Fruit fly (Drosophila melanogaster) whole organism, embryonic: Measurements from ENCODE around the gene Arp6.

Experiments used
- Atf3 ChIP-seq: fragments of 200-800 bp; sonication (Bioruptor generic); optimal IDR thresholded peaks from 3 replicates; lab custom pipeline; 2016; ENCODE audit warnings: missing biosample characterization, missing genetic modification characterization
- Atf6 ChIP-seq: fragments of 200-800 bp; sonication (Bioruptor generic); IDR thresholded peaks from 2 replicates; pipeline ENCODE4 v1.3.6; 2022; ENCODE audit warnings: missing biosample characterization, missing genetic modification characterization
- B-H1 ChIP-seq: fragments of 200-800 bp; sonication (Bioruptor generic); IDR thresholded peaks from 3 replicates; pipeline ENCODE4 v1.3.6; 2022; ENCODE audit warnings: missing biosample characterization, missing genetic modification characterization
- Bgb ChIP-seq: fragments of 200-800 bp; sonication (Bioruptor generic); IDR thresholded peaks from 2 replicates; pipeline ENCODE4 v1.3.6; 2022; ENCODE audit warnings: missing biosample characterization, missing genetic modification characterization; ENCODE audit not compliant: partially characterized antibody
- CG10267 ChIP-seq: fragments of 200-800 bp; sonication (Bioruptor generic); optimal IDR thresholded peaks from 2 replicates; lab custom pipeline; 2018; ENCODE audit warnings: missing biosample characterization, mild to moderate bottlenecking, missing genetic modification characterization, moderate library complexity
- CG14710 ChIP-seq: fragments of 200-800 bp; sonication (Bioruptor generic); optimal IDR thresholded peaks from 3 replicates; lab custom pipeline; 2019; ENCODE audit warnings: missing biosample characterization, mild to moderate bottlenecking, missing genetic modification characterization, moderate library complexity
- CG15073 ChIP-seq: fragments of 200-800 bp; sonication (Bioruptor generic); optimal IDR thresholded peaks from 2 replicates; lab custom pipeline; 2016; ENCODE audit warnings: missing biosample characterization, missing genetic modification characterization
- CG15514 ChIP-seq: fragments of 200-800 bp; sonication (Bioruptor generic); optimal IDR thresholded peaks from 3 replicates; lab custom pipeline; 2017; ENCODE audit warnings: missing biosample characterization, missing genetic modification characterization, mild to moderate bottlenecking, moderate library complexity, missing genetic modification reagents
- CG2120 ChIP-seq: fragments of 200-800 bp; sonication (Bioruptor generic); optimal IDR thresholded peaks from 3 replicates; lab custom pipeline; 2016; ENCODE audit warnings: missing biosample characterization, missing genetic modification characterization
- CG33213 ChIP-seq: fragments of 200-800 bp; sonication (Bioruptor generic); optimal IDR thresholded peaks from 3 replicates; lab custom pipeline; 2016; ENCODE audit warnings: missing biosample characterization, missing genetic modification characterization
- CG3995 ChIP-seq: fragments of 200-800 bp; sonication (Bioruptor generic); optimal IDR thresholded peaks from 3 replicates; lab custom pipeline; 2016; ENCODE audit warnings: missing biosample characterization, missing genetic modification characterization
- CG4617 ChIP-seq: fragments of 200-800 bp; sonication (Bioruptor generic); optimal IDR thresholded peaks from 3 replicates; lab custom pipeline; 2016; ENCODE audit warnings: missing biosample characterization, missing genetic modification characterization, borderline replicate concordance
- CG7928 ChIP-seq: fragments of 200-800 bp; sonication (Bioruptor generic); optimal IDR thresholded peaks from 2 replicates; lab custom pipeline; 2017; ENCODE audit warnings: missing biosample characterization, mild to moderate bottlenecking, missing genetic modification characterization
- CG9437 ChIP-seq: fragments of 200-800 bp; sonication (Bioruptor generic); optimal IDR thresholded peaks from 2 replicates; lab custom pipeline; 2018; ENCODE audit warnings: missing biosample characterization, mild to moderate bottlenecking, missing genetic modification characterization
- CG9797 ChIP-seq: fragments of 200-800 bp; sonication (Bioruptor generic); optimal IDR thresholded peaks from 3 replicates; lab custom pipeline; 2018; ENCODE audit warnings: missing biosample characterization, mild to moderate bottlenecking, missing genetic modification characterization
- CrebB ChIP-seq: fragments of 200-800 bp; sonication (Bioruptor generic); optimal IDR thresholded peaks from 3 replicates; lab custom pipeline; 2018; ENCODE audit warnings: missing biosample characterization, mild to moderate bottlenecking, missing genetic modification characterization
- Dp ChIP-seq: fragments of 200-800 bp; sonication (Bioruptor generic); optimal IDR thresholded peaks from 2 replicates; lab custom pipeline; 2018; ENCODE audit warnings: missing biosample characterization, mild to moderate bottlenecking, missing genetic modification characterization, moderate library complexity
- Ets97D ChIP-seq: fragments of 200-800 bp; sonication (Bioruptor generic); optimal IDR thresholded peaks from 3 replicates; lab custom pipeline; 2016; ENCODE audit warnings: missing biosample characterization, missing genetic modification characterization
- HmgZ ChIP-seq: fragments of 200-800 bp; sonication (Bioruptor generic); optimal IDR thresholded peaks from 2 replicates; lab custom pipeline; 2018; ENCODE audit warnings: missing biosample characterization, mild to moderate bottlenecking, missing genetic modification characterization
- Myb ChIP-seq: fragments of 200-800 bp; sonication (Bioruptor generic); optimal IDR thresholded peaks from 2 replicates; lab custom pipeline; 2016; ENCODE audit warnings: missing biosample characterization, missing genetic modification characterization
- NfI ChIP-seq: fragments of 200-800 bp; sonication (Bioruptor generic); optimal IDR thresholded peaks from 3 replicates; lab custom pipeline; 2018; ENCODE audit warnings: missing biosample characterization, mild to moderate bottlenecking, missing genetic modification characterization, moderate library complexity
- Pdp1 ChIP-seq, 2 experiments: fragments of 200-800 bp; sonication (Bioruptor generic); optimal IDR thresholded peaks; 3 replicates each; lab custom pipeline; 2016; ENCODE audit warnings: missing biosample characterization in 2 of 2, missing genetic modification characterization in 2 of 2, mild to moderate bottlenecking in 1 of 2, moderate library complexity in 1 of 2
- Rfx ChIP-seq: fragments of 200-800 bp; sonication (Bioruptor generic); IDR thresholded peaks from 2 replicates; pipeline ENCODE4 v1.3.6; 2022; ENCODE audit warnings: missing biosample characterization, missing genetic modification characterization
- Scr ChIP-seq: fragments of 200-800 bp; sonication (Bioruptor generic); IDR thresholded peaks from 2 replicates; pipeline ENCODE4 v1.3.6; 2022; ENCODE audit warnings: missing biosample characterization, missing genetic modification characterization; ENCODE audit not compliant: partially characterized antibody
- Sin3A ChIP-seq: fragments of >200 bp; optimal IDR thresholded peaks from 2 replicates; lab custom pipeline; 2018
- Sry-δ ChIP-seq: fragments of 200-800 bp; sonication (Bioruptor generic); optimal IDR thresholded peaks from 2 replicates; lab custom pipeline; 2016; ENCODE audit warnings: missing biosample characterization, missing genetic modification characterization
- al ChIP-seq: fragments of 200-800 bp; sonication (Bioruptor generic); IDR thresholded peaks from 2 replicates; pipeline ENCODE4 v1.3.6; 2022; ENCODE audit warnings: missing biosample characterization, missing genetic modification characterization
- amos ChIP-seq: fragments of 200-800 bp; sonication (Bioruptor generic); IDR thresholded peaks from 2 replicates; pipeline ENCODE4 v1.3.6; 2022; ENCODE audit warnings: missing biosample characterization, missing genetic modification characterization; ENCODE audit not compliant: partially characterized antibody
- ap ChIP-seq: fragments of 200-800 bp; sonication (Bioruptor generic); IDR thresholded peaks from 2 replicates; pipeline ENCODE4 v1.3.6; 2022; ENCODE audit warnings: missing biosample characterization, missing genetic modification characterization
- bbx ChIP-seq: fragments of 200-800 bp; sonication (Bioruptor generic); IDR thresholded peaks from 2 replicates; pipeline ENCODE4 v1.3.6; 2022; ENCODE audit warnings: missing biosample characterization, missing genetic modification characterization; ENCODE audit not compliant: partially characterized antibody
- bigmax ChIP-seq: fragments of 200-800 bp; sonication (Bioruptor generic); optimal IDR thresholded peaks from 2 replicates; lab custom pipeline; 2018; ENCODE audit warnings: missing biosample characterization, mild to moderate bottlenecking, missing genetic modification characterization
- bsh ChIP-seq, 2 experiments: fragments of 200-800 bp; sonication (Bioruptor generic); optimal IDR thresholded peaks; 2 replicates each; lab custom pipeline; 2017 to 2018; ENCODE audit warnings: mild to moderate bottlenecking in 2 of 2, missing biosample characterization in 2 of 2, missing genetic modification characterization in 2 of 2, moderate library complexity in 1 of 2
- cato ChIP-seq: fragments of 200-800 bp; sonication (Bioruptor generic); optimal IDR thresholded peaks from 2 replicates; lab custom pipeline; 2016; ENCODE audit warnings: missing biosample characterization, missing genetic modification characterization, borderline replicate concordance
- corto ChIP-seq: fragments of 200-800 bp; sonication (Bioruptor generic); optimal IDR thresholded peaks from 2 replicates; lab custom pipeline; 2016; ENCODE audit warnings: missing biosample characterization, mild to moderate bottlenecking, missing genetic modification characterization, moderate library complexity
- crp ChIP-seq, 2 experiments: fragments of 200-800 bp; sonication (Bioruptor generic); optimal IDR thresholded peaks; 2 replicates in 1 of 2; 3 replicates in 1 of 2; lab custom pipeline; 2017; ENCODE audit warnings: missing biosample characterization in 2 of 2, missing genetic modification characterization in 2 of 2, mild to moderate bottlenecking in 1 of 2, moderate library complexity in 1 of 2
- dpn ChIP-seq, 2 experiments: fragments of 200-800 bp; sonication (Bioruptor generic); optimal IDR thresholded peaks; 3 replicates each; lab custom pipeline; 2016; ENCODE audit warnings: missing biosample characterization in 2 of 2, missing genetic modification characterization in 2 of 2
- fru ChIP-seq: fragments of >200 bp; optimal IDR thresholded peaks from 2 replicates; lab custom pipeline; 2017
- gfzf ChIP-seq: fragments of 200-800 bp; sonication (Bioruptor generic); optimal IDR thresholded peaks from 2 replicates; lab custom pipeline; 2016; ENCODE audit warnings: missing biosample characterization, mild to moderate bottlenecking, missing genetic modification characterization, moderate library complexity
- lilli ChIP-seq: fragments of 200-800 bp; sonication (Bioruptor generic); optimal IDR thresholded peaks from 3 replicates; lab custom pipeline; 2016; ENCODE audit warnings: missing biosample characterization, missing genetic modification characterization
- mam ChIP-seq: fragments of 200-800 bp; sonication (Bioruptor generic); optimal IDR thresholded peaks from 3 replicates; lab custom pipeline; 2016; ENCODE audit warnings: missing biosample characterization, missing genetic modification characterization
- nmo ChIP-seq: fragments of 200-800 bp; sonication (Bioruptor generic); optimal IDR thresholded peaks from 2 replicates; lab custom pipeline; 2018; ENCODE audit warnings: missing biosample characterization, mild to moderate bottlenecking, missing genetic modification characterization, moderate library complexity
- pum ChIP-seq: fragments of 200-800 bp; sonication (Bioruptor generic); optimal IDR thresholded peaks from 2 replicates; lab custom pipeline; 2016; ENCODE audit warnings: missing biosample characterization, missing genetic modification characterization
- pzg ChIP-seq: fragments of 200-800 bp; sonication (Bioruptor generic); optimal IDR thresholded peaks from 3 replicates; lab custom pipeline; 2018; ENCODE audit warnings: missing biosample characterization, mild to moderate bottlenecking, missing genetic modification characterization, moderate library complexity
- ro ChIP-seq: fragments of 200-800 bp; sonication (Bioruptor generic); IDR thresholded peaks from 2 replicates; pipeline ENCODE4 v1.3.6; 2022; ENCODE audit warnings: missing biosample characterization, missing genetic modification characterization
- row ChIP-seq: fragments of 200-800 bp; sonication (Bioruptor generic); IDR thresholded peaks from 3 replicates; pipeline ENCODE4 v1.3.6; 2022; ENCODE audit warnings: missing biosample characterization, missing genetic modification characterization
- stwl ChIP-seq: fragments of 200-800 bp; sonication (Bioruptor generic); optimal IDR thresholded peaks from 3 replicates; lab custom pipeline; 2018; ENCODE audit warnings: missing biosample characterization, mild to moderate bottlenecking, missing genetic modification characterization, moderate library complexity
- tll ChIP-seq, 2 experiments: fragments of 200-800 bp in 1 of 2; fragments of >200 bp in 1 of 2; sonication (Bioruptor generic) in 1 of 2; optimal IDR thresholded peaks; 2 replicates each; lab custom pipeline; 2017 to 2019; ENCODE audit warnings: missing biosample characterization in 2 of 2, missing genetic modification characterization in 2 of 2, mild to moderate bottlenecking in 1 of 2, moderate library complexity in 1 of 2

Gene Arp6

dm6 chrX:15785429-15786239 is 48.7 kb upstream of the Arp6 start, which contains the start of the genes Paf-AHalpha and mRpS30:
Gene Paf-AHalpha (minus strand): TSS chrX:15785583.
Gene mRpS30 (plus strand): TSS chrX:15786047.
- peak; percentile 60 for TF ChIP-seq CG9797 (GFP tag; lab: Kevin White, UChicago)
- no peak for TF ChIP-seq ap (GFP tag; lab: Robert Waterston, UW)
- peak; percentile 96 for TF ChIP-seq bigmax (GFP tag; lab: Kevin White, UChicago)
- TF ChIP-seq CrebB (tag; lab: Kevin White, UChicago): no peak
- TF ChIP-seq CG3995 (GFP tag; lab: Kevin White, UChicago): peak; percentile 94
- TF ChIP-seq amos (GFP tag; lab: Robert Waterston, UW): peak; percentile 14; the same call in 1 of the 2 replicates
- TF ChIP-seq CG15514 (GFP tag; lab: Kevin White, UChicago): peak; percentile 44
- TF ChIP-seq ro (GFP tag; lab: Robert Waterston, UW): no peak
- peak; percentile 71 for TF ChIP-seq Sry-δ (GFP tag; lab: Kevin White, UChicago)
- TF ChIP-seq Pdp1 (GFP tag; optimal IDR thresholded peaks at IDR 0.05; lab: Kevin White, UChicago): peak in 1 of 2 experiments; percentile 95
- no peak for TF ChIP-seq bsh (GFP tag; optimal IDR thresholded peaks at IDR 0.05; lab: Kevin White, UChicago)
- TF ChIP-seq Atf3: no peak
- peak; percentile 53 for TF ChIP-seq Ets97D (GFP tag; lab: Kevin White, UChicago)
- peak; percentile 32 for TF ChIP-seq Dp (GFP tag; lab: Kevin White, UChicago)
- TF ChIP-seq CG2120 (GFP tag; lab: Kevin White, UChicago): peak; percentile 35
- peak; percentile 87 for TF ChIP-seq CG7928
- peak; percentile 94 for TF ChIP-seq Myb (GFP tag; lab: Kevin White, UChicago)
- TF ChIP-seq CG15073 (GFP tag; lab: Kevin White, UChicago): no peak
- peak; percentile 12 for TF ChIP-seq nmo (GFP tag; lab: Kevin White, UChicago)
- TF ChIP-seq corto (GFP tag; lab: Kevin White, UChicago): no peak
- TF ChIP-seq dpn (GFP tag; optimal IDR thresholded peaks at IDR 0.05; lab: Kevin White, UChicago): peak in 1 of 2 experiments; percentile 3
- TF ChIP-seq CG4617 (GFP tag; lab: Kevin White, UChicago): peak; percentile 61
- TF ChIP-seq Bgb (GFP tag; lab: Robert Waterston, UW): peak; percentile 29; the same call in 1 of the 2 replicates
- peak; percentile 14; the same call in 1 of the 2 replicates for TF ChIP-seq Scr
- no peak for TF ChIP-seq cato
- TF ChIP-seq Rfx: peak; percentile 40; the same call in 1 of the 2 replicates
- TF ChIP-seq gfzf (GFP tag; lab: Kevin White, UChicago): peak; percentile 69
- no peak for TF ChIP-seq fru (lab: Kevin White, UChicago)
- peak; percentile 38 for TF ChIP-seq lilli (GFP tag; lab: Kevin White, UChicago)
- peak; percentile 89 for TF ChIP-seq CG9437 (GFP tag; lab: Kevin White, UChicago)
- peak; percentile 30 for TF ChIP-seq CG33213 (GFP tag; lab: Kevin White, UChicago)
- TF ChIP-seq pzg (GFP tag; lab: Kevin White, UChicago): peak; percentile 58
- TF ChIP-seq crp (GFP tag; optimal IDR thresholded peaks at IDR 0.05; lab: Kevin White, UChicago): peak in 1 of 2 experiments; percentile 78
- TF ChIP-seq Sin3A (lab: Kevin White, UChicago): peak; percentile 41
- TF ChIP-seq tll (GFP tag; optimal IDR thresholded peaks at IDR 0.05; lab: Kevin White, UChicago): peak in 1 of 2 experiments; percentile 61
- no peak for TF ChIP-seq Atf6 (GFP tag; lab: Robert Waterston, UW)
- 0 out of 2 replicates have a peak, but pooled peaks have one; percentile 35 for TF ChIP-seq bbx (GFP tag; lab: Robert Waterston, UW)
- peak; percentile 47 for TF ChIP-seq CG14710 (tag; lab: Kevin White, UChicago)
- peak; percentile 13 for TF ChIP-seq HmgZ (tag; lab: Kevin White, UChicago)
- no peak for TF ChIP-seq B-H1 (GFP tag; lab: Robert Waterston, UW)
- peak; percentile 37 for TF ChIP-seq mam (GFP tag; lab: Kevin White, UChicago)
- TF ChIP-seq al (GFP tag; lab: Robert Waterston, UW): no peak
- no peak for TF ChIP-seq NfI (GFP tag; lab: Kevin White, UChicago)
- TF ChIP-seq row (GFP tag; lab: Robert Waterston, UW): peak; percentile 31; the same call in 2 of the 3 replicates
- TF ChIP-seq CG10267: peak; percentile 19
- TF ChIP-seq pum: no peak
- TF ChIP-seq stwl: peak; percentile 9
